Fruit fly (Drosophila melanogaster) whole organism, wandering third instar larva: ENCODE measurements around the gene orb2.
A peak's percentile ranks its signal among the peaks of the same experiment; 100 is the strongest.

Experiments
- Abd-B ChIP-seq: fragments of >200 bp; optimal IDR thresholded peaks from 2 replicates; lab custom pipeline; 2017; ENCODE audit warnings: missing biosample characterization, missing genetic modification characterization
- CG32264 ChIP-seq: fragments of 200-800 bp; sonication (Bioruptor generic); optimal IDR thresholded peaks from 2 replicates; lab custom pipeline; 2016; ENCODE audit warnings: missing biosample characterization, missing genetic modification characterization
- CG9705 ChIP-seq: fragments of 200-800 bp; sonication (Bioruptor generic); optimal IDR thresholded peaks from 2 replicates; lab custom pipeline; 2018; ENCODE audit warnings: missing biosample characterization, mild to moderate bottlenecking, missing genetic modification characterization
- CrebA ChIP-seq: fragments of 200-800 bp; sonication (Bioruptor generic); optimal IDR thresholded peaks from 2 replicates; lab custom pipeline; 2016; ENCODE audit warnings: missing biosample characterization, mild to moderate bottlenecking, missing genetic modification characterization, borderline replicate concordance
- Dfd ChIP-seq: fragments of >200 bp; optimal IDR thresholded peaks from 2 replicates; lab custom pipeline; 2017; ENCODE audit warnings: missing biosample characterization, missing genetic modification characterization
- Dif ChIP-seq: fragments of 200-275, 200-300 bp; sonication (Bioruptor generic); optimal IDR thresholded peaks from 2 replicates; lab custom pipeline; 2018; ENCODE audit warnings: missing biosample characterization, missing genetic modification characterization; ENCODE audit not compliant: partially characterized antibody
- GATAd ChIP-seq: sonication (Bioruptor generic); optimal IDR thresholded peaks from 2 replicates; lab custom pipeline; 2016; ENCODE audit warnings: missing biosample characterization, missing genetic modification characterization
- HLH106 ChIP-seq: fragments of 200-800 bp; optimal IDR thresholded peaks from 3 replicates; lab custom pipeline; 2019; ENCODE audit warnings: missing biosample characterization, mild to moderate bottlenecking, missing genetic modification characterization, moderate library complexity
- Hnf4 ChIP-seq: fragments of 200-800 bp; sonication (Bioruptor generic); optimal IDR thresholded peaks from 2 replicates; lab custom pipeline; 2016; ENCODE audit warnings: missing biosample characterization, mild to moderate bottlenecking, missing genetic modification characterization
- Hr78 ChIP-seq: fragments of >200 bp; optimal IDR thresholded peaks from 2 replicates; lab custom pipeline; 2017; ENCODE audit warnings: missing biosample characterization, missing genetic modification characterization
- Hr83 ChIP-seq: fragments of 200-300 bp; sonication (Bioruptor generic); optimal IDR thresholded peaks from 2 replicates; lab custom pipeline; 2016; ENCODE audit warnings: missing biosample characterization, mild to moderate bottlenecking, missing genetic modification characterization, moderate library complexity; ENCODE audit not compliant: poor library complexity, severe bottlenecking
- Jra ChIP-seq: sonication (Bioruptor generic); optimal IDR thresholded peaks from 2 replicates; lab custom pipeline; 2016; ENCODE audit warnings: missing biosample characterization, missing genetic modification characterization
- Mio ChIP-seq: sonication (Bioruptor generic); optimal IDR thresholded peaks from 2 replicates; lab custom pipeline; 2016; ENCODE audit warnings: missing biosample characterization, missing genetic modification characterization
- Myc ChIP-seq: fragments of >200 bp; optimal IDR thresholded peaks from 2 replicates; lab custom pipeline; 2017
- N ChIP-seq: fragments of >200 bp; optimal IDR thresholded peaks from 2 replicates; lab custom pipeline; 2018; ENCODE audit warnings: missing biosample characterization, missing external identifiers, missing genetic modification characterization
- OdsH ChIP-seq: fragments of 200-800 bp; sonication (Bioruptor generic); optimal IDR thresholded peaks from 2 replicates; lab custom pipeline; 2016; ENCODE audit warnings: missing biosample characterization, mild to moderate bottlenecking, missing genetic modification characterization
- Rel ChIP-seq, 2 experiments: fragments of 200-800 bp; sonication (Bioruptor generic) in 1 of 2; optimal IDR thresholded peaks; 2 replicates in 1 of 2; 3 replicates in 1 of 2; lab custom pipeline; 2016 to 2019; ENCODE audit warnings: mild to moderate bottlenecking in 2 of 2, missing biosample characterization in 2 of 2, missing genetic modification characterization in 2 of 2, moderate library complexity in 1 of 2
- Sp1 ChIP-seq: fragments of 200-800 bp; sonication (Bioruptor generic); optimal IDR thresholded peaks from 3 replicates; lab custom pipeline; 2019; ENCODE audit warnings: missing biosample characterization, mild to moderate bottlenecking, missing genetic modification characterization, moderate library complexity
- Vsx2 ChIP-seq: fragments of 200-300, 225-300 bp; sonication (Bioruptor generic); optimal IDR thresholded peaks from 2 replicates; lab custom pipeline; 2018; ENCODE audit warnings: missing biosample characterization, missing genetic modification characterization; ENCODE audit not compliant: partially characterized antibody
- br ChIP-seq: fragments of 200-800 bp; sonication (Bioruptor generic); optimal IDR thresholded peaks from 2 replicates; lab custom pipeline; 2016; ENCODE audit warnings: missing biosample characterization, missing genetic modification characterization
- brk ChIP-seq: fragments of 200-800 bp; sonication (Bioruptor generic); optimal IDR thresholded peaks from 2 replicates; lab custom pipeline; 2016; ENCODE audit warnings: missing biosample characterization, mild to moderate bottlenecking, missing genetic modification characterization
- dl ChIP-seq, 2 experiments: fragments of 175-275, 200-275 bp in 1 of 2; fragments of 200-275 bp in 1 of 2; sonication (Bioruptor generic); optimal IDR thresholded peaks; lab custom pipeline; 2018; ENCODE audit warnings: mild to moderate bottlenecking in 2 of 2, missing biosample characterization in 2 of 2, missing genetic modification characterization in 2 of 2, moderate library complexity in 2 of 2; ENCODE audit not compliant: partially characterized antibody in 2 of 2, insufficient read depth in 1 of 2
- dmrt93B ChIP-seq: fragments of 200-800 bp; sonication (Bioruptor generic); optimal IDR thresholded peaks from 2 replicates; lab custom pipeline; 2018; ENCODE audit warnings: missing biosample characterization, mild to moderate bottlenecking, missing genetic modification characterization
- dsf ChIP-seq: sonication (Bioruptor generic); optimal IDR thresholded peaks from 2 replicates; lab custom pipeline; 2016; ENCODE audit warnings: missing biosample characterization, missing genetic modification characterization, borderline replicate concordance
- ey ChIP-seq: fragments of 200-800 bp; sonication (Bioruptor generic); optimal IDR thresholded peaks from 2 replicates; lab custom pipeline; 2016; ENCODE audit warnings: missing biosample characterization, missing genetic modification characterization
- foxo ChIP-seq, 2 experiments: fragments of 200-800 bp; sonication (Bioruptor generic); optimal IDR thresholded peaks; 2 replicates in 1 of 2; 3 replicates in 1 of 2; lab custom pipeline; 2016 to 2017; ENCODE audit warnings: missing biosample characterization in 2 of 2, missing genetic modification characterization in 2 of 2
- fru ChIP-seq: fragments of 200-800 bp; sonication (Bioruptor generic); optimal IDR thresholded peaks from 3 replicates; lab custom pipeline; 2016; ENCODE audit warnings: missing biosample characterization, mild to moderate bottlenecking, missing genetic modification characterization
- h ChIP-seq: fragments of 200-800 bp; sonication (Bioruptor generic); optimal IDR thresholded peaks from 3 replicates; lab custom pipeline; 2016; ENCODE audit warnings: missing biosample characterization, mild to moderate bottlenecking, missing genetic modification characterization
- jim ChIP-seq: fragments of 175-275, 200-325 bp; sonication (Bioruptor generic); optimal IDR thresholded peaks from 2 replicates; lab custom pipeline; 2016; ENCODE audit warnings: missing biosample characterization, mild to moderate bottlenecking, missing genetic modification characterization
- lola ChIP-seq: fragments of >200 bp; optimal IDR thresholded peaks from 2 replicates; lab custom pipeline; 2017; ENCODE audit warnings: missing biosample characterization, missing genetic modification characterization
- pan ChIP-seq: fragments of >200 bp; optimal IDR thresholded peaks from 2 replicates; lab custom pipeline; 2017
- psq ChIP-seq: fragments of 200-800 bp; sonication (Bioruptor generic); optimal IDR thresholded peaks from 3 replicates; lab custom pipeline; 2017; ENCODE audit warnings: missing biosample characterization, mild to moderate bottlenecking, missing genetic modification characterization, moderate library complexity
- rgr ChIP-seq: fragments of 200-800 bp; sonication (Bioruptor generic); optimal IDR thresholded peaks from 3 replicates; lab custom pipeline; 2016; ENCODE audit warnings: missing biosample characterization, mild to moderate bottlenecking, missing genetic modification characterization
- sage ChIP-seq: fragments of 200-800 bp; sonication (Bioruptor generic); optimal IDR thresholded peaks from 2 replicates; lab custom pipeline; 2016; ENCODE audit warnings: missing biosample characterization, mild to moderate bottlenecking, missing genetic modification characterization
- sv ChIP-seq: fragments of 200-800 bp; sonication (Bioruptor generic); optimal IDR thresholded peaks from 3 replicates; lab custom pipeline; 2016; ENCODE audit warnings: missing biosample characterization, missing genetic modification characterization
- tai ChIP-seq: sonication (Bioruptor generic); optimal IDR thresholded peaks from 2 replicates; lab custom pipeline; 2016; ENCODE audit warnings: missing biosample characterization, missing genetic modification characterization
- usp ChIP-seq: fragments of >200 bp; optimal IDR thresholded peaks from 2 replicates; lab custom pipeline; 2017; ENCODE audit warnings: missing biosample characterization, missing genetic modification characterization
- woc ChIP-seq: sonication (Bioruptor generic); optimal IDR thresholded peaks from 2 replicates; lab custom pipeline; 2016; ENCODE audit warnings: missing biosample characterization, mild to moderate bottlenecking, missing genetic modification characterization

orb2 gene

dm6 chr3L:8974478-8975477 lies 20.5 kb upstream of the orb2 start, which contains the start of the genes pix and Srp68:
pix (minus strand) TSS chr3L:8974765.
Srp68 (plus strand) TSS chr3L:8975046.
- peak; percentile 74 for TF ChIP-seq psq (GFP tag; lab: Kevin White, UChicago)
- TF ChIP-seq Myc (lab: Kevin White, UChicago) = no peak
- TF ChIP-seq Hnf4 = no peak
- peak; percentile 0 for TF ChIP-seq Hr83 (GFP tag; lab: Kevin White, UChicago)
- no peak for TF ChIP-seq brk
- no peak for TF ChIP-seq pan (lab: Kevin White, UChicago)
- TF ChIP-seq CrebA (GFP tag; lab: Kevin White, UChicago) = no peak
- no peak for TF ChIP-seq lola (GFP tag; lab: Kevin White, UChicago)
- peak; percentile 70 for TF ChIP-seq ey
- TF ChIP-seq N = no peak
- peak; percentile 80 for TF ChIP-seq HLH106 (tag; lab: Kevin White, UChicago)
- TF ChIP-seq Dfd = no peak
- TF ChIP-seq GATAd = peak; percentile 60
- no peak for TF ChIP-seq Rel (GFP tag; optimal IDR thresholded peaks at IDR 0.05; lab: Kevin White, UChicago)
- TF ChIP-seq Rel (tag; optimal IDR thresholded peaks at IDR 0.05; lab: Kevin White, UChicago) = peak; percentile 25
- TF ChIP-seq jim = no peak
- TF ChIP-seq CG9705 (GFP tag; lab: Kevin White, UChicago) = peak; percentile 54
- no peak for TF ChIP-seq dl (GFP tag; optimal IDR thresholded peaks at IDR 0.05; lab: Kevin White, UChicago; ENCODE audit: insufficient read depth in 1 of 2, partially characterized antibody in 2 of 2)
- peak; percentile 72 for TF ChIP-seq rgr (GFP tag; lab: Kevin White, UChicago)
- no peak for TF ChIP-seq fru (GFP tag; lab: Kevin White, UChicago)
- TF ChIP-seq Dif (GFP tag; lab: Kevin White, UChicago) = no peak
- TF ChIP-seq tai (GFP tag; lab: Kevin White, UChicago) = no peak
- TF ChIP-seq sv (GFP tag; lab: Kevin White, UChicago) = peak; percentile 55
- TF ChIP-seq OdsH (GFP tag; lab: Kevin White, UChicago) = peak; percentile 70
- TF ChIP-seq foxo (GFP tag; optimal IDR thresholded peaks at IDR 0.05; lab: Kevin White, UChicago) = peak in 1 of 2 experiments; percentile 61
- TF ChIP-seq Jra (GFP tag; lab: Kevin White, UChicago) = no peak
- no peak for TF ChIP-seq dsf (GFP tag; lab: Kevin White, UChicago)
- TF ChIP-seq woc (GFP tag; lab: Kevin White, UChicago) = peak; percentile 44
- no peak for TF ChIP-seq br (GFP tag; lab: Kevin White, UChicago)
- TF ChIP-seq Abd-B (GFP tag; lab: Kevin White, UChicago) = no peak
- TF ChIP-seq CG32264 = no peak
- TF ChIP-seq Vsx2 (GFP tag; lab: Kevin White, UChicago) = no peak
- TF ChIP-seq usp (GFP tag; lab: Kevin White, UChicago) = no peak
- peak; percentile 74 for TF ChIP-seq Sp1 (GFP tag; lab: Kevin White, UChicago)
- TF ChIP-seq Hr78 (GFP tag; lab: Kevin White, UChicago) = no peak
- TF ChIP-seq Mio (GFP tag; lab: Kevin White, UChicago) = no peak
- TF ChIP-seq sage (GFP tag; lab: Kevin White, UChicago) = no peak
- no peak for TF ChIP-seq h (GFP tag; lab: Kevin White, UChicago)
- peak; percentile 31 for TF ChIP-seq dmrt93B

dm6 chr3L:8968437-8968836 lies 14.2 kb upstream of the orb2 start, which contains the start of gene CG5026:
CG5026 (plus strand) TSS chr3L:8968528.
- TF ChIP-seq sage (GFP tag; lab: Kevin White, UChicago) (no peak), dmrt93B (no peak), h (GFP tag; lab: Kevin White, UChicago) (no peak), OdsH (GFP tag; lab: Kevin White, UChicago) (peak; percentile 3), Rel (GFP tag; optimal IDR thresholded peaks at IDR 0.05; lab: Kevin White, UChicago) (no peak), Rel (tag; optimal IDR thresholded peaks at IDR 0.05; lab: Kevin White, UChicago) (peak; percentile 76), psq (GFP tag; lab: Kevin White, UChicago) (peak; percentile 93), N (no peak), lola (GFP tag; lab: Kevin White, UChicago) (no peak), dsf (GFP tag; lab: Kevin White, UChicago) (no peak), Hnf4 (no peak), rgr (GFP tag; lab: Kevin White, UChicago) (no peak), Dfd (no peak), Mio (GFP tag; lab: Kevin White, UChicago) (no peak), jim (no peak), brk (no peak), Sp1 (GFP tag; lab: Kevin White, UChicago) (no peak), Myc (lab: Kevin White, UChicago) (no peak), Vsx2 (GFP tag; lab: Kevin White, UChicago) (no peak), dl (GFP tag; optimal IDR thresholded peaks at IDR 0.05; lab: Kevin White, UChicago; ENCODE audit: insufficient read depth in 1 of 2, partially characterized antibody in 2 of 2) (no peak), fru (GFP tag; lab: Kevin White, UChicago) (no peak), sv (GFP tag; lab: Kevin White, UChicago) (no peak), Abd-B (GFP tag; lab: Kevin White, UChicago) (no peak), Jra (GFP tag; lab: Kevin White, UChicago) (no peak), CrebA (GFP tag; lab: Kevin White, UChicago) (no peak), ey (no peak)
